Fruit fly (Drosophila melanogaster) whole organism, embryonic: ENCODE measurements around the gene CG13252.

Source experiments
- CG10147 ChIP-seq: fragments of 200-800 bp; sonication (Bioruptor generic); optimal IDR thresholded peaks from 2 replicates; lab custom pipeline; 2019; ENCODE audit warnings: missing biosample characterization, mild to moderate bottlenecking, missing genetic modification characterization, moderate library complexity
- CG1024 ChIP-seq: fragments of 200-800 bp; sonication (Bioruptor generic); IDR thresholded peaks from 2 replicates; pipeline ENCODE4 v1.3.6; 2022; ENCODE audit warnings: missing biosample characterization, missing genetic modification characterization
- CG11093 ChIP-seq: fragments of 200-800 bp; sonication (Bioruptor generic); IDR thresholded peaks from 3 replicates; pipeline ENCODE4 v1.3.6; 2022; ENCODE audit warnings: missing biosample characterization, missing genetic modification characterization
- CG11398 ChIP-seq: fragments of 200-800 bp; sonication (Bioruptor generic); optimal IDR thresholded peaks from 2 replicates; lab custom pipeline; 2016; ENCODE audit warnings: missing biosample characterization, missing genetic modification characterization
- CG11504 ChIP-seq: fragments of 200-800 bp; sonication (Bioruptor generic); optimal IDR thresholded peaks from 3 replicates; lab custom pipeline; 2019; ENCODE audit warnings: missing biosample characterization, mild to moderate bottlenecking, missing genetic modification characterization, moderate library complexity
- CG12155 ChIP-seq: fragments of 200-800 bp; sonication (Bioruptor generic); optimal IDR thresholded peaks from 3 replicates; lab custom pipeline; 2016; ENCODE audit warnings: missing biosample characterization, missing genetic modification characterization
- CG1233 ChIP-seq: fragments of 200-800 bp; sonication (Bioruptor generic); optimal IDR thresholded peaks from 4 replicates; lab custom pipeline; 2018; ENCODE audit warnings: missing biosample characterization, mild to moderate bottlenecking, missing genetic modification characterization
- CG13775 ChIP-seq: fragments of 200-800 bp; sonication (Bioruptor generic); optimal IDR thresholded peaks from 3 replicates; lab custom pipeline; 2017; ENCODE audit warnings: missing biosample characterization, mild to moderate bottlenecking, missing genetic modification characterization
- CG14050 ChIP-seq: fragments of 200-800 bp; sonication (Bioruptor generic); IDR thresholded peaks from 3 replicates; pipeline ENCODE4 v1.3.6; 2022; ENCODE audit warnings: missing biosample characterization, missing genetic modification characterization
- CG17361 ChIP-seq: fragments of 200-800 bp; sonication (Bioruptor generic); IDR thresholded peaks from 3 replicates; pipeline ENCODE4 v1.3.6; 2022; ENCODE audit warnings: missing biosample characterization, missing genetic modification characterization
- CG17568 ChIP-seq: fragments of 200-800 bp; sonication (Bioruptor generic); optimal IDR thresholded peaks from 2 replicates; lab custom pipeline; 2018; ENCODE audit warnings: missing biosample characterization, mild to moderate bottlenecking, missing genetic modification characterization, moderate library complexity
- CG3847 ChIP-seq: fragments of 200-800 bp; sonication (Bioruptor generic); IDR thresholded peaks from 2 replicates; pipeline ENCODE4 v1.3.6; 2022; ENCODE audit warnings: missing biosample characterization, missing genetic modification characterization
- CG42726 ChIP-seq: fragments of 200-800 bp; sonication (Bioruptor generic); IDR thresholded peaks from 2 replicates; pipeline ENCODE4 v1.3.6; 2022; ENCODE audit warnings: missing biosample characterization, missing genetic modification characterization; ENCODE audit not compliant: partially characterized antibody
- CG4282 ChIP-seq: fragments of 200-800 bp; sonication (Bioruptor generic); optimal IDR thresholded peaks from 2 replicates; lab custom pipeline; 2016; ENCODE audit warnings: missing biosample characterization, missing genetic modification characterization
- CG7372 ChIP-seq: fragments of 200-800 bp; sonication (Bioruptor generic); IDR thresholded peaks from 2 replicates; pipeline ENCODE4 v1.3.6; 2022; ENCODE audit warnings: missing biosample characterization, missing genetic modification characterization
- CG7786 ChIP-seq: fragments of 200-800 bp; sonication (Bioruptor generic); optimal IDR thresholded peaks from 2 replicates; lab custom pipeline; 2016; ENCODE audit warnings: missing biosample characterization, missing genetic modification characterization
- CG7928 ChIP-seq: fragments of 200-800 bp; sonication (Bioruptor generic); optimal IDR thresholded peaks from 2 replicates; lab custom pipeline; 2017; ENCODE audit warnings: missing biosample characterization, mild to moderate bottlenecking, missing genetic modification characterization
- CG9437 ChIP-seq: fragments of 200-800 bp; sonication (Bioruptor generic); optimal IDR thresholded peaks from 2 replicates; lab custom pipeline; 2018; ENCODE audit warnings: missing biosample characterization, mild to moderate bottlenecking, missing genetic modification characterization
- Camta ChIP-seq: fragments of 200-800 bp; sonication (Bioruptor generic); optimal IDR thresholded peaks from 2 replicates; lab custom pipeline; 2016; ENCODE audit warnings: missing biosample characterization, missing genetic modification characterization
- Dfd ChIP-seq, 2 experiments: fragments of >200 bp; optimal IDR thresholded peaks; 2 replicates each; lab custom pipeline; 2017; ENCODE audit warnings: missing biosample characterization in 2 of 2, missing genetic modification characterization in 2 of 2
- Dip3 ChIP-seq: fragments of 200-800 bp; sonication (Bioruptor generic); optimal IDR thresholded peaks from 3 replicates; lab custom pipeline; 2016; ENCODE audit warnings: missing biosample characterization, missing genetic modification characterization
- Drgx ChIP-seq: fragments of 200-800 bp; sonication (Bioruptor generic); IDR thresholded peaks from 2 replicates; pipeline ENCODE4 v1.3.6; 2022; ENCODE audit warnings: missing biosample characterization, missing genetic modification characterization
- E2f1 ChIP-seq: fragments of 200-800 bp; sonication (Bioruptor generic); IDR thresholded peaks from 2 replicates; pipeline ENCODE4 v1.3.6; 2022; ENCODE audit warnings: missing biosample characterization, missing genetic modification characterization
- ERR ChIP-seq: fragments of 200-800 bp; sonication (Bioruptor generic); optimal IDR thresholded peaks from 2 replicates; lab custom pipeline; 2016; ENCODE audit warnings: missing biosample characterization, missing genetic modification characterization
- Fer2 ChIP-seq: fragments of 200-800 bp; sonication (Bioruptor generic); optimal IDR thresholded peaks from 2 replicates; lab custom pipeline; 2018; ENCODE audit warnings: missing biosample characterization, mild to moderate bottlenecking, missing genetic modification characterization, moderate library complexity
- HLHmδ ChIP-seq: fragments of 200-800 bp; sonication (Bioruptor generic); optimal IDR thresholded peaks from 2 replicates; lab custom pipeline; 2018; ENCODE audit warnings: missing biosample characterization, mild to moderate bottlenecking, missing genetic modification characterization, moderate library complexity
- Hr78 ChIP-seq, 2 experiments: fragments of 200-800 bp in 1 of 2; fragments of >200 bp in 1 of 2; sonication (Bioruptor generic) in 1 of 2; optimal IDR thresholded peaks; 2 replicates each; lab custom pipeline; 2017 to 2019; ENCODE audit warnings: missing biosample characterization in 2 of 2, missing genetic modification characterization in 2 of 2, mild to moderate bottlenecking in 1 of 2, moderate library complexity in 1 of 2
- Rfx ChIP-seq: fragments of 200-800 bp; sonication (Bioruptor generic); IDR thresholded peaks from 2 replicates; pipeline ENCODE4 v1.3.6; 2022; ENCODE audit warnings: missing biosample characterization, missing genetic modification characterization
- YL-1 ChIP-seq: fragments of 200-800 bp; sonication (Bioruptor generic); optimal IDR thresholded peaks from 3 replicates; lab custom pipeline; 2017; ENCODE audit warnings: missing biosample characterization, mild to moderate bottlenecking, missing genetic modification characterization
- bab2 ChIP-seq: fragments of 200-800 bp; sonication (Bioruptor generic); optimal IDR thresholded peaks from 2 replicates; lab custom pipeline; 2016; ENCODE audit warnings: missing biosample characterization, missing genetic modification characterization
- bbx ChIP-seq: fragments of 200-800 bp; sonication (Bioruptor generic); IDR thresholded peaks from 2 replicates; pipeline ENCODE4 v1.3.6; 2022; ENCODE audit warnings: missing biosample characterization, missing genetic modification characterization; ENCODE audit not compliant: partially characterized antibody
- chinmo ChIP-seq: fragments of 200-800 bp; sonication (Bioruptor generic); IDR thresholded peaks from 4 replicates; pipeline ENCODE4 v1.3.6; 2022; ENCODE audit warnings: missing biosample characterization, missing genetic modification characterization; ENCODE audit not compliant: partially characterized antibody
- dimm ChIP-seq: fragments of 200-800 bp; sonication (Bioruptor generic); IDR thresholded peaks from 2 replicates; pipeline ENCODE4 v1.3.6; 2022; ENCODE audit warnings: missing biosample characterization, missing genetic modification characterization
- dmrt99B ChIP-seq: fragments of 200-800 bp; sonication (Bioruptor generic); optimal IDR thresholded peaks from 2 replicates; lab custom pipeline; 2018; ENCODE audit warnings: missing biosample characterization, mild to moderate bottlenecking, missing genetic modification characterization, moderate library complexity
- ems ChIP-seq: fragments of 200-800 bp; sonication (Bioruptor generic); optimal IDR thresholded peaks from 3 replicates; lab custom pipeline; 2016; ENCODE audit warnings: missing biosample characterization, missing genetic modification characterization
- ewg ChIP-seq: fragments of 200-800 bp; sonication (Bioruptor generic); optimal IDR thresholded peaks from 3 replicates; lab custom pipeline; 2017; ENCODE audit warnings: mild to moderate bottlenecking, missing biosample characterization, missing genetic modification reagents, missing genetic modification characterization
- fu2 ChIP-seq: fragments of 200-800 bp; sonication (Bioruptor generic); optimal IDR thresholded peaks from 2 replicates; lab custom pipeline; 2016; ENCODE audit warnings: missing biosample characterization, missing genetic modification characterization
- h ChIP-seq: fragments of >200 bp; optimal IDR thresholded peaks from 2 replicates; lab custom pipeline; 2017
- ind ChIP-seq: fragments of 200-800 bp; sonication (Bioruptor generic); optimal IDR thresholded peaks from 3 replicates; lab custom pipeline; 2016; ENCODE audit warnings: missing biosample characterization, missing genetic modification characterization
- kah ChIP-seq: fragments of 200-800 bp; sonication (Bioruptor generic); optimal IDR thresholded peaks from 2 replicates; lab custom pipeline; 2018; ENCODE audit warnings: missing biosample characterization, mild to moderate bottlenecking, missing genetic modification characterization
- kni ChIP-seq: fragments of 200-800 bp; sonication (Bioruptor generic); optimal IDR thresholded peaks from 3 replicates; lab custom pipeline; 2017; ENCODE audit warnings: mild to moderate bottlenecking, missing biosample characterization, missing genetic modification reagents, missing genetic modification characterization
- lilli ChIP-seq: fragments of 200-800 bp; sonication (Bioruptor generic); optimal IDR thresholded peaks from 3 replicates; lab custom pipeline; 2016; ENCODE audit warnings: missing biosample characterization, missing genetic modification characterization
- odd ChIP-seq: fragments of 200-800 bp; sonication (Bioruptor generic); optimal IDR thresholded peaks from 2 replicates; lab custom pipeline; 2017; ENCODE audit warnings: missing biosample characterization, mild to moderate bottlenecking, missing genetic modification characterization
- onecut ChIP-seq: fragments of 200-800 bp; sonication (Bioruptor generic); IDR thresholded peaks from 2 replicates; pipeline ENCODE4 v1.3.6; 2022; ENCODE audit warnings: missing biosample characterization, missing genetic modification characterization
- pum ChIP-seq: fragments of 200-800 bp; sonication (Bioruptor generic); optimal IDR thresholded peaks from 2 replicates; lab custom pipeline; 2016; ENCODE audit warnings: missing biosample characterization, missing genetic modification characterization
- repo ChIP-seq: fragments of 200-800 bp; sonication (Bioruptor generic); optimal IDR thresholded peaks from 2 replicates; lab custom pipeline; 2016; ENCODE audit warnings: missing biosample characterization, missing genetic modification characterization
- row ChIP-seq: fragments of 200-800 bp; sonication (Bioruptor generic); IDR thresholded peaks from 3 replicates; pipeline ENCODE4 v1.3.6; 2022; ENCODE audit warnings: missing biosample characterization, missing genetic modification characterization
- tap ChIP-seq: fragments of 200-800 bp; optimal IDR thresholded peaks from 3 replicates; lab custom pipeline; 2019; ENCODE audit warnings: missing biosample characterization, mild to moderate bottlenecking, missing genetic modification characterization, moderate library complexity
- vfl ChIP-seq: fragments of 200-800 bp; sonication (Bioruptor generic); optimal IDR thresholded peaks from 2 replicates; lab custom pipeline; 2016; ENCODE audit warnings: missing biosample characterization, missing genetic modification characterization

CG13252 gene

DNA sequence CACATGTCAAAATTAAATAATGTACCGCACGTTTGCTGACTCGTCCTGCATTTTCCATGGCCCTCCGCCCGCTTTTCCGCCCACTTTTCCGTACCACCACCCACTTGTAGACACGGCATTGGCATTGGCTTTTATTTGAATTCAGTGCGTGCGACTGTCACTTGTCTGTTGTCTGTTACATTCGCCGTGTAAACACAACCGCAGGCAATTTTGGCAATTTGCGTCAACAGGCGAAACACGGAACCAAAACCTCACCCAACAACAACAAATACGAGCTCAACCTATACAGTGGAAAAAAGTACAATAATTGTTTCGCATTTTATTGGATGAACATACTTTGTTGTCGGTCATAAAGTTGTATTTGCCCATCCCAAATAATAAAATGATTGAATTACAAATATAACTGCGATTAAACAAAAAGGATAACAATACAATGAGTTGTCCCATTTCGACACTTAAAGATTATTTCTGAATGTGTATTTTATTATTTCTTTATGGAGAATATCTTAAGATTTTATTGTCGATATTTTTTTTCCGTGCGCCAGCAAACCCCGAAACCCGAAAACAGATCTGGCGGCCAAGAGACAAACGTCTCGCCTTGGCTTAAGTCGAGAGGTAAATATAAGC is 17.0 kb downstream of the CG13252 start (continued):
- TF ChIP-seq Dip3 (GFP tag; lab: Kevin White, UChicago) = no peak
- no peak for TF ChIP-seq CG7928 (GFP tag; lab: Kevin White, UChicago)
- TF ChIP-seq YL-1 (GFP tag; lab: Kevin White, UChicago) = no peak
- no peak for TF ChIP-seq vfl
- TF ChIP-seq tap (tag; lab: Kevin White, UChicago) = no peak
- TF ChIP-seq dmrt99B = peak; percentile 57
- 0 out of 3 replicates have a peak, but pooled peaks have one; percentile 28 for TF ChIP-seq CG17361
- TF ChIP-seq CG4282 (GFP tag; lab: Kevin White, UChicago) = no peak
- TF ChIP-seq E2f1 (GFP tag; lab: Robert Waterston, UW) = no peak
- TF ChIP-seq Fer2 (tag; lab: Kevin White, UChicago) = no peak
- TF ChIP-seq CG14050 (GFP tag; lab: Robert Waterston, UW) = no peak
- TF ChIP-seq ERR (GFP tag; lab: Kevin White, UChicago) = no peak
- no peak for TF ChIP-seq ems
- peak; percentile 24; the same call in 1 of the 2 replicates for TF ChIP-seq Rfx (GFP tag; lab: Robert Waterston, UW)
- TF ChIP-seq CG1024 (GFP tag; lab: Robert Waterston, UW) = no peak
- TF ChIP-seq Dfd (GFP tag; optimal IDR thresholded peaks at IDR 0.05; lab: Kevin White, UChicago) = no peak
- TF ChIP-seq CG11504 = peak; percentile 58
- TF ChIP-seq bbx (GFP tag; lab: Robert Waterston, UW) = no peak
- TF ChIP-seq bab2 (GFP tag; lab: Kevin White, UChicago) = no peak
- TF ChIP-seq Hr78 (GFP tag; optimal IDR thresholded peaks at IDR 0.05; lab: Kevin White, UChicago) = no peak
- TF ChIP-seq ewg (GFP tag; lab: Kevin White, UChicago) = no peak
- no peak for TF ChIP-seq CG17568
- TF ChIP-seq CG1233 = peak; percentile 3
- no peak for TF ChIP-seq HLHmδ (GFP tag; lab: Kevin White, UChicago)
- no peak for TF ChIP-seq pum (GFP tag; lab: Kevin White, UChicago)
- TF ChIP-seq repo (GFP tag; lab: Kevin White, UChicago) = no peak
- no peak for TF ChIP-seq chinmo
- TF ChIP-seq ind = peak; percentile 9
- TF ChIP-seq kni = no peak
- no peak for TF ChIP-seq Camta
- TF ChIP-seq row = peak; percentile 58; the same call in 1 of the 3 replicates
- TF ChIP-seq dimm (GFP tag; lab: Robert Waterston, UW) = no peak
- TF ChIP-seq CG10147 (GFP tag; lab: Kevin White, UChicago) = no peak
- no peak for TF ChIP-seq CG7786 (GFP tag; lab: Kevin White, UChicago)
- no peak for TF ChIP-seq odd (GFP tag; lab: Kevin White, UChicago)
- TF ChIP-seq lilli (GFP tag; lab: Kevin White, UChicago) = peak; percentile 40
- no peak for TF ChIP-seq CG3847
- TF ChIP-seq fu2 (GFP tag; lab: Kevin White, UChicago) = no peak
- TF ChIP-seq h (lab: Kevin White, UChicago) = no peak
- no peak for TF ChIP-seq kah
- no peak for TF ChIP-seq CG11093 (GFP tag; lab: Robert Waterston, UW)
- no peak for TF ChIP-seq CG11398 (GFP tag; lab: Kevin White, UChicago)

DNA sequence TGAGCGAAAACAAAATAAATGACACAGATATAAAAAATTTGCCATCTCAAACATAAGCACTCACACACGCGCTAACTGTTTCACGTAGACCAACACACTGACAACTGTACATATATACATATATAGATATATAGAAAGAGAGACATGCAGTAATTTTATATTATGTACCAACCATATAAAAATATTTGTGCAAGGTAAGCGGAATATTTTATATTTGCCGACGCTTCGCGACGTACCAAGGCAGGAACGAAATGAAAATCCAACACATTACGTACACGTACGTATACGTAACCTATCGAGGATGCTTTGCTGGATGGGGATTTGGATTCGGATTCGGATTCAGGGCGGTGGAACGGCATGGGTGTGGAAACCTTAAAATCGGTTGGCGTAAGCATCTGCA is 18.2 kb downstream of the CG13252 start:
- TF ChIP-seq CG13775 (GFP tag; lab: Kevin White, UChicago) = no peak
- peak; percentile 46 for TF ChIP-seq CG9437
- TF ChIP-seq onecut (GFP tag; lab: Robert Waterston, UW) = no peak
- TF ChIP-seq CG12155 (GFP tag; lab: Kevin White, UChicago) = no peak
- TF ChIP-seq CG7372 (GFP tag; lab: Robert Waterston, UW) = 0 out of 2 replicates have a peak, but pooled peaks have one; percentile 30
- TF ChIP-seq Drgx (GFP tag; lab: Robert Waterston, UW) = no peak
- TF ChIP-seq CG42726 (GFP tag; lab: Robert Waterston, UW) = no peak
